Fruit fly (Drosophila melanogaster): Measurements from ENCODE around the gene Ork1.
A peak's percentile ranks its signal among the peaks of the same experiment; 100 is the strongest.

Gene Ork1

dm6 chrX:10905047-10905446, 14.0 kb upstream of the Ork1 start (continued):
- TF ChIP-seq CG7786 (GFP tag; optimal IDR thresholded peaks at IDR 0.05): peak; percentile 27
- TF ChIP-seq CG17385 (GFP tag; optimal IDR thresholded peaks at IDR 0.05): peak; percentile 66
- TF ChIP-seq jing (GFP tag; optimal IDR thresholded peaks at IDR 0.05): peak; percentile 12
- TF ChIP-seq CG11093 (GFP tag; IDR thresholded peaks at IDR 0.05): 0 out of 3 replicates have a peak, but pooled peaks have one; percentile 41
- TF ChIP-seq CG42726 (GFP tag; IDR thresholded peaks at IDR 0.05; ENCODE audit: partially characterized antibody): no peak
- 0 out of 2 replicates have a peak, but pooled peaks have one; percentile 35 for TF ChIP-seq peb (GFP tag; IDR thresholded peaks at IDR 0.05)
- TF ChIP-seq zen2 (GFP tag; IDR thresholded peaks at IDR 0.05; ENCODE audit: partially characterized antibody): no peak
- no peak for TF ChIP-seq p53 (GFP tag; optimal IDR thresholded peaks at IDR 0.05)
- peak; percentile 7 for TF ChIP-seq Ets97D (GFP tag; optimal IDR thresholded peaks at IDR 0.05)
- TF ChIP-seq Dip3 (GFP tag; optimal IDR thresholded peaks at IDR 0.05): peak; percentile 41
- peak; percentile 26; the same call in 1 of the 2 replicates for TF ChIP-seq wdn (GFP tag; IDR thresholded peaks at IDR 0.05)
- no peak for TF ChIP-seq fd64A (GFP tag; optimal IDR thresholded peaks at IDR 0.05)
- TF ChIP-seq Oli (tag; optimal IDR thresholded peaks at IDR 0.05): peak; percentile 80
- TF ChIP-seq CG4617 (GFP tag; optimal IDR thresholded peaks at IDR 0.05; ENCODE audit: borderline replicate concordance): no peak
- TF ChIP-seq CG7745 (tag; optimal IDR thresholded peaks at IDR 0.05): no peak
- TF ChIP-seq HmgD (GFP tag; optimal IDR thresholded peaks at IDR 0.05): no peak
- no peak for TF ChIP-seq Awh (GFP tag; IDR thresholded peaks at IDR 0.05)
- TF ChIP-seq CG31388 (GFP tag; optimal IDR thresholded peaks at IDR 0.05): peak; percentile 0
- no peak for TF ChIP-seq Hand (GFP tag; optimal IDR thresholded peaks at IDR 0.05)
- peak; percentile 75 for TF ChIP-seq Sox102F (GFP tag; optimal IDR thresholded peaks at IDR 0.05)
- 0 out of 3 replicates have a peak, but pooled peaks have one; percentile 51 for TF ChIP-seq ken (GFP tag; IDR thresholded peaks at IDR 0.05)
- peak; percentile 48 to 49 for TF ChIP-seq Pdp1 (GFP tag; optimal IDR thresholded peaks at IDR 0.05)
- peak; percentile 39; the same call in 1 of the 2 replicates for TF ChIP-seq Atf6 (GFP tag; IDR thresholded peaks at IDR 0.05)
- TF ChIP-seq Sox100B (GFP tag; optimal IDR thresholded peaks at IDR 0.05): peak; percentile 83
- peak; percentile 19 for TF ChIP-seq CG13296 (GFP tag; optimal IDR thresholded peaks at IDR 0.05)
- peak; percentile 66 for TF ChIP-seq CG4820 (GFP tag; optimal IDR thresholded peaks at IDR 0.05)
- no peak for TF ChIP-seq CG7372 (GFP tag; IDR thresholded peaks at IDR 0.05)
- TF ChIP-seq CG18764 (GFP tag; optimal IDR thresholded peaks at IDR 0.05): no peak
- peak; percentile 4 for TF ChIP-seq Bteb2 (GFP tag; optimal IDR thresholded peaks at IDR 0.05)
- TF ChIP-seq sna (GFP tag; IDR thresholded peaks at IDR 0.05; ENCODE audit: partially characterized antibody): no peak
- peak; percentile 60 for TF ChIP-seq Mad (GFP tag; optimal IDR thresholded peaks at IDR 0.05)
- TF ChIP-seq Dll (GFP tag; IDR thresholded peaks at IDR 0.05; ENCODE audit: partially characterized antibody): no peak
- TF ChIP-seq z (GFP tag; IDR thresholded peaks at IDR 0.05): no peak
- TF ChIP-seq CG1024 (GFP tag; IDR thresholded peaks at IDR 0.05): 0 out of 2 replicates have a peak, but pooled peaks have one; percentile 31
- no peak for TF ChIP-seq Neu2 (GFP tag; optimal IDR thresholded peaks at IDR 0.05; ENCODE audit: borderline replicate concordance)
- TF ChIP-seq shn (GFP tag; optimal IDR thresholded peaks at IDR 0.05): peak; percentile 67
- TF ChIP-seq CG3847 (GFP tag; IDR thresholded peaks at IDR 0.05): no peak; the same call in 1 of the 2 replicates
- TF ChIP-seq dpn (GFP tag; optimal IDR thresholded peaks at IDR 0.05): peak; percentile 37 to 44
- no peak for TF ChIP-seq CG10431 (GFP tag; optimal IDR thresholded peaks at IDR 0.05)
- no peak for TF ChIP-seq HLHmδ (GFP tag; optimal IDR thresholded peaks at IDR 0.05)
- peak; percentile 16; the same call in 1 of the 2 replicates for TF ChIP-seq stc (GFP tag; IDR thresholded peaks at IDR 0.05)
- peak; percentile 33; the same call in 1 of the 4 replicates for TF ChIP-seq Gug (GFP tag; IDR thresholded peaks at IDR 0.05)
- no peak for TF ChIP-seq CG11456 (GFP tag; IDR thresholded peaks at IDR 0.05)
- TF ChIP-seq CG32767 (GFP tag; IDR thresholded peaks at IDR 0.05): peak; percentile 31; the same call in 1 of the 2 replicates
- 0 out of 2 replicates have a peak, but pooled peaks have one; percentile 36 for TF ChIP-seq H2.0 (GFP tag; IDR thresholded peaks at IDR 0.05)
- peak; percentile 28 for TF ChIP-seq CG10274 (GFP tag; optimal IDR thresholded peaks at IDR 0.05)
- TF ChIP-seq esg (GFP tag; conservative IDR thresholded peaks at IDR 0.05): peak; percentile 71
- no peak for TF ChIP-seq CG31224 (GFP tag; IDR thresholded peaks at IDR 0.05)
- TF ChIP-seq gcm2 (GFP tag; optimal IDR thresholded peaks at IDR 0.05): no peak
- TF ChIP-seq HLH3B (GFP tag; IDR thresholded peaks at IDR 0.05): peak; percentile 43; the same call in 1 of the 2 replicates

All from whole organism, embryonic.